Worm (Caenorhabditis elegans) whole organism, mixed stage, embryonic: ENCODE data around the gene D1054.1.
A peak's percentile ranks its signal among the peaks of the same experiment; 100 is the strongest.

Source experiments
- bed-3 ChIP-seq: fragments of 200-800 bp; sonication (Bioruptor generic); optimal IDR thresholded peaks from 3 replicates; lab custom pipeline; 2018; ENCODE audit warnings: mild to moderate bottlenecking, missing genetic modification characterization, moderate library complexity, missing compliant biosample characterization
- ceh-39 ChIP-seq: fragments of 150-350 bp; optimal IDR thresholded peaks from 2 replicates; lab custom pipeline; 2014; ENCODE audit warnings: missing biosample characterization, missing genetic modification characterization
- ceh-43 ChIP-seq: fragments of 200-800 bp; sonication (Bioruptor generic); optimal IDR thresholded peaks from 2 replicates; lab custom pipeline; 2018; ENCODE audit warnings: mild to moderate bottlenecking, missing genetic modification characterization, moderate library complexity, missing compliant biosample characterization
- ceh-83 ChIP-seq: fragments of 200-800 bp; sonication (Bioruptor generic); optimal IDR thresholded peaks from 2 replicates; lab custom pipeline; 2018; ENCODE audit warnings: mild to moderate bottlenecking, missing genetic modification characterization, missing compliant biosample characterization
- ces-1 ChIP-seq: fragments of 150-350 bp; optimal IDR thresholded peaks from 2 replicates; lab custom pipeline; 2014; ENCODE audit warnings: missing biosample characterization, missing genetic modification reagents, missing genetic modification characterization
- cnd-1 ChIP-seq: fragments of 200-800 bp; sonication (Bioruptor generic); optimal IDR thresholded peaks from 2 replicates; lab custom pipeline; 2018; ENCODE audit warnings: mild to moderate bottlenecking, missing genetic modification characterization, missing compliant biosample characterization
- drap-1 ChIP-seq: fragments of 200-800 bp; sonication (Bioruptor generic); optimal IDR thresholded peaks from 3 replicates; lab custom pipeline; 2018; ENCODE audit warnings: mild to moderate bottlenecking, missing genetic modification characterization, missing compliant biosample characterization
- elt-3 ChIP-seq: fragments of 150-350 bp; optimal IDR thresholded peaks from 2 replicates; lab custom pipeline; 2014; ENCODE audit warnings: missing biosample characterization, missing genetic modification characterization
- flh-1 ChIP-seq: fragments of 200-800 bp; sonication (Bioruptor generic); optimal IDR thresholded peaks from 2 replicates; lab custom pipeline; 2018; ENCODE audit warnings: mild to moderate bottlenecking, missing genetic modification characterization, moderate library complexity, missing compliant biosample characterization
- ham-2 ChIP-seq: fragments of 200-800 bp; sonication (Bioruptor generic); optimal IDR thresholded peaks from 2 replicates; lab custom pipeline; 2018; ENCODE audit warnings: mild to moderate bottlenecking, missing genetic modification characterization, missing compliant biosample characterization
- hlh-1 ChIP-seq: fragments of 150-350 bp; optimal IDR thresholded peaks from 2 replicates; lab custom pipeline; 2014; ENCODE audit warnings: missing biosample characterization, missing genetic modification reagents, missing genetic modification characterization
- lin-13 ChIP-seq: fragments of 150-350 bp; optimal IDR thresholded peaks from 2 replicates; lab custom pipeline; 2014; ENCODE audit warnings: missing biosample characterization, missing genetic modification characterization
- lin-32 ChIP-seq: fragments of 200-800 bp; sonication (Bioruptor generic); optimal IDR thresholded peaks from 2 replicates; lab custom pipeline; 2018; ENCODE audit warnings: mild to moderate bottlenecking, missing genetic modification characterization, missing compliant biosample characterization
- lsy-2 ChIP-seq: fragments of 150-350 bp; optimal IDR thresholded peaks from 2 replicates; lab custom pipeline; 2014; ENCODE audit warnings: missing biosample characterization, missing genetic modification characterization
- mab-5 ChIP-seq: fragments of 150-350 bp; optimal IDR thresholded peaks from 2 replicates; lab custom pipeline; 2014; ENCODE audit warnings: missing biosample characterization, missing genetic modification characterization
- mls-2 ChIP-seq: sonication (generic microtip); optimal IDR thresholded peaks from 2 replicates; lab custom pipeline; 2016; ENCODE audit warnings: mild to moderate bottlenecking, missing genetic modification characterization, moderate library complexity, missing compliant biosample characterization
- nhr-12 ChIP-seq: fragments of 150-350 bp; optimal IDR thresholded peaks from 2 replicates; lab custom pipeline; 2014; ENCODE audit warnings: missing biosample characterization, missing genetic modification characterization
- nhr-2 ChIP-seq: fragments of 150-350 bp; optimal IDR thresholded peaks from 2 replicates; lab custom pipeline; 2014; ENCODE audit warnings: missing biosample characterization, missing genetic modification characterization
- nhr-237 ChIP-seq: fragments of 150-350 bp; optimal IDR thresholded peaks from 2 replicates; lab custom pipeline; 2014; ENCODE audit warnings: missing biosample characterization, missing genetic modification characterization
- nhr-28 ChIP-seq: fragments of 150-350 bp; optimal IDR thresholded peaks from 2 replicates; lab custom pipeline; 2014; ENCODE audit warnings: missing biosample characterization, missing genetic modification characterization
- nhr-76 ChIP-seq: sonication (generic microtip); optimal IDR thresholded peaks from 2 replicates; lab custom pipeline; 2017; ENCODE audit warnings: missing biosample characterization, missing genetic modification characterization
- pha-4 ChIP-seq: fragments of 150-350 bp; optimal IDR thresholded peaks from 2 replicates; lab custom pipeline; 2018; ENCODE audit warnings: missing biosample characterization, missing genetic modification reagents, missing genetic modification characterization
- sem-2 ChIP-seq: fragments of 200-800 bp; sonication (Bioruptor generic); optimal IDR thresholded peaks from 2 replicates; lab custom pipeline; 2018; ENCODE audit warnings: mild to moderate bottlenecking, missing genetic modification characterization, missing compliant biosample characterization
- snpc-4 ChIP-seq: fragments of 150-350 bp; optimal IDR thresholded peaks from 2 replicates; lab custom pipeline; 2014; ENCODE audit warnings: missing biosample characterization, missing genetic modification characterization
- sptf-1 ChIP-seq: sonication (generic microtip); optimal IDR thresholded peaks from 2 replicates; lab custom pipeline; 2017; ENCODE audit warnings: mild to moderate bottlenecking, missing genetic modification characterization, moderate library complexity, missing compliant biosample characterization
- tbx-8 ChIP-seq: fragments of 200-800 bp; sonication (Bioruptor generic); optimal IDR thresholded peaks from 2 replicates; lab custom pipeline; 2018; ENCODE audit warnings: mild to moderate bottlenecking, missing genetic modification characterization, moderate library complexity, missing compliant biosample characterization
- unc-120 ChIP-seq: sonication (generic microtip); optimal IDR thresholded peaks from 2 replicates; lab custom pipeline; 2017; ENCODE audit warnings: missing genetic modification characterization, missing compliant biosample characterization; ENCODE audit not compliant: poor library complexity, severe bottlenecking
- unc-39 ChIP-seq: fragments of 150-350 bp; optimal IDR thresholded peaks from 2 replicates; lab custom pipeline; 2014; ENCODE audit warnings: missing biosample characterization, missing genetic modification characterization
- unc-62 ChIP-seq: fragments of 150-350 bp; optimal IDR thresholded peaks from 2 replicates; lab custom pipeline; 2014; ENCODE audit warnings: missing biosample characterization, missing genetic modification reagents, missing genetic modification characterization
- zip-8 ChIP-seq: fragments of 150-350 bp; optimal IDR thresholded peaks from 2 replicates; lab custom pipeline; 2014; ENCODE audit warnings: missing biosample characterization, missing genetic modification characterization
- ztf-11 ChIP-seq: fragments of 150-350 bp; optimal IDR thresholded peaks from 2 replicates; lab custom pipeline; 2014; ENCODE audit warnings: missing biosample characterization, missing genetic modification characterization

The D1054.1 gene

DNA sequence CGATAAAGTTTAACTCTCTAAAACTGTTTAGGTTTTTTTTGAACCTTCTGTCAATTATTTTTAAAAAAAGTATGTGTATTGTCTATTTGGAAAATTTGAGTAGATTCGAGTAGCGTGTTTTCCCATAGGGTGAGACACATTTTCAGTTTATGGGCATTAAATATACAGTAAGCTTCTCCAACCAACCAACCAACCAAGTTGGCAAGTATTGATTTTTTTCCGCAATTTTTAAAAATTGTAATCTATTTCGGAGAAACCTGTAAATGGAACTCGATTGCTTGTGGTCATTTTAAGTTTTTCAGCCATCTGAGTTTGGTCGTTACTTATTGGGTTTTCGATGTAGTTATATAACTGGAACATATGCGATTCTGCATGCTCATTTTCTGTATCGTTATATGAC lies 25.0 kb downstream of the D1054.1 start, which contains the start of gene srj-21:
Gene srj-21 (plus strand): TSS at position 301 of the 400 bp plus-strand sequence.
- TF ChIP-seq snpc-4 (tag; lab: Kevin White, UChicago) (no peak), bed-3 (GFP tag; lab: Kevin White, UChicago) (no peak), ceh-83 (no peak), unc-62 (GFP tag; lab: Kevin White, UChicago) (no peak), hlh-1 (tag; lab: Kevin White, UChicago) (no peak), mab-5 (no peak), nhr-12 (tag; lab: Kevin White, UChicago) (no peak), tbx-8 (GFP tag; lab: Kevin White, UChicago) (no peak), nhr-237 (tag; lab: Kevin White, UChicago) (no peak), pha-4 (tag; lab: Kevin White, UChicago) (no peak), nhr-76 (tag; lab: Kevin White, UChicago) (no peak), zip-8 (tag; lab: Kevin White, UChicago) (no peak), lin-13 (no peak), nhr-28 (tag; lab: Kevin White, UChicago) (no peak), lsy-2 (no peak), sem-2 (no peak), ham-2 (GFP tag; lab: Kevin White, UChicago) (no peak), drap-1 (GFP tag; lab: Kevin White, UChicago) (no peak), sptf-1 (tag; lab: Kevin White, UChicago) (no peak), ceh-43 (GFP tag; lab: Kevin White, UChicago) (no peak)
- TF ChIP-seq, all 35 proteins: peak for 0

DNA sequence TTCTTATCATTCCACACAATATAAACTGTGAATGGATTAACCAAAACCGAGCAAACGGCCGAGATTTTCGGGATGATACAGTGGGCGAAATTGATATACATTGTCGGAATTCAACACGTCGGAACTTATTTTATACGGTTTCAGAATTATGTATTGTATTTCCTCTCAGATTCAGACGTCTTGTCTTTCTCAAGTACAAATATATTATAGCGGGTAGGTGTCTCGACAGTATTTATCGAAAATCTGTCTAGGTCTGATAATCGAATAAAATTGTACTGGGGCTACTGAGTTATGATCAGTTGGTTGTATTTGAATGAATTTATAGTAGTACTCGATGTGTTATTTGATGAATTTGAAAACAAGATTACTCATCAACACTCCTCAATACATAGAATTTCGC lies 26.4 kb downstream of the D1054.1 start, which contains the start of gene srj-22:
Gene srj-22 (minus strand): TSS at position 101 of the 400 bp plus-strand sequence.
- no peak for TF ChIP-seq flh-1 (GFP tag; lab: Kevin White, UChicago)
- no peak for TF ChIP-seq ceh-39
- no peak for TF ChIP-seq pha-4 (tag; lab: Kevin White, UChicago)
- no peak for TF ChIP-seq unc-120 (tag; lab: Kevin White, UChicago)
- no peak for TF ChIP-seq drap-1 (GFP tag; lab: Kevin White, UChicago)
- TF ChIP-seq lin-32 (GFP tag; lab: Kevin White, UChicago), result no peak
- TF ChIP-seq nhr-12 (tag; lab: Kevin White, UChicago), result no peak
- TF ChIP-seq ceh-43 (GFP tag; lab: Kevin White, UChicago), result no peak
- no peak for TF ChIP-seq nhr-237 (tag; lab: Kevin White, UChicago)
- TF ChIP-seq nhr-28 (tag; lab: Kevin White, UChicago), result no peak
- no peak for TF ChIP-seq lsy-2
- TF ChIP-seq cnd-1, result no peak
- no peak for TF ChIP-seq zip-8 (tag; lab: Kevin White, UChicago)
- TF ChIP-seq unc-62 (GFP tag; lab: Kevin White, UChicago), result no peak
- TF ChIP-seq sptf-1 (tag; lab: Kevin White, UChicago), result no peak
- no peak for TF ChIP-seq ceh-83
- no peak for TF ChIP-seq tbx-8 (GFP tag; lab: Kevin White, UChicago)
- TF ChIP-seq ztf-11, result no peak
- no peak for TF ChIP-seq nhr-76 (tag; lab: Kevin White, UChicago)
- TF ChIP-seq, all 35 proteins: peak for 0

DNA sequence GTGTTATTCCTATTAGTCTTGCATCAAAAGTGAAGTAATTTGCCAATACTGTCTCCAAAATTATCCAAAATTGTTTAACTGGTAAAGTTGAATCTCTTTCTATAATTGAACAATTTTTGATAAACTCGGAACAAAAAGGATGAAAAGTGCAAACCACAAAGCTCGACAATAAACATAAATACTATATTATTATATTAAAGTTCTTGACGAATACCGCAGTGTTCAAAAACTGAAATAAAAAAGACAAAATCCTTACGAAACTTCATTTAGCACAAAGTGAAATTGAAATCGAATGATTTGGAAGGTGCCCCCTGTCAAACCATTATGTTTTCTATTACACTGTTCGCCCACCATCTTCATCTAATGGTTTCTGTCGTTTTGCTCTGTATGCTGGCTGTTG lies 28.7 kb downstream of the D1054.1 start, which contains the start of gene ZC302.3:
Gene ZC302.3 (minus strand): TSS at position 101 of the 400 bp plus-strand sequence.
- TF ChIP-seq hlh-1 (tag; lab: Kevin White, UChicago) (no peak), lin-32 (GFP tag; lab: Kevin White, UChicago) (no peak), flh-1 (GFP tag; lab: Kevin White, UChicago) (no peak), nhr-12 (tag; lab: Kevin White, UChicago) (no peak), unc-62 (GFP tag; lab: Kevin White, UChicago) (no peak), nhr-2 (tag; lab: Kevin White, UChicago) (no peak), elt-3 (no peak), ceh-43 (GFP tag; lab: Kevin White, UChicago) (no peak), unc-120 (tag; lab: Kevin White, UChicago) (no peak), tbx-8 (GFP tag; lab: Kevin White, UChicago) (no peak), unc-39 (tag; lab: Kevin White, UChicago) (no peak), cnd-1 (no peak), mls-2 (tag; lab: Kevin White, UChicago) (no peak), nhr-28 (tag; lab: Kevin White, UChicago) (no peak), pha-4 (tag; lab: Kevin White, UChicago) (no peak), ces-1 (GFP tag; lab: Kevin White, UChicago) (no peak), ceh-39 (no peak), drap-1 (GFP tag; lab: Kevin White, UChicago) (no peak)

DNA sequence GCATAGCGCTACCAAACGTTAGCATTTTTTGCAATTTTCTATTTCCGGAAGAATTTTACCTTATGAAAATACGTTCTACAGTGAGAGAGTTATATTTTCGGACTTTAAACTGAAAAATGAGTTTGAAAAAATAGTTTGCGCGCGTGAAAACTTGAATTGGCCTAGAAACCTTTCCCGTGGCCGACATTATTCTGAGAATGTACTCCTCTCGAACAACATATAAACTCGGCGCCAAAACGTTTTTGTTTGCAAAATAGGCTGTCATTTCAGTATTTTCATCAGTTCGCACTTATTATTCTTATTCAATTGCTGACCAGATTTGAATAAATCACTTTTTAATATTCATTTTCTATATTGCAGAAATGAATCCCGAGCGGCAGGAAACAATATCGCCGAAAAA lies 33.3 kb downstream of the D1054.1 start, which contains the start of the genes mre-11 and wdr-5.3:
Gene mre-11 (minus strand): TSS at position 113 of the 400 bp plus-strand sequence.
Gene wdr-5.3 (plus strand): TSS at position 361 of the 400 bp plus-strand sequence.
- TF ChIP-seq nhr-28 (tag; lab: Kevin White, UChicago) (no peak), ham-2 (GFP tag; lab: Kevin White, UChicago) (no peak), lin-13 (peak; percentile 23)
